Worm (Caenorhabditis elegans): ENCODE results near the gene Y17G9B.8.

The Y17G9B.8 gene

ce11 chrIV:4747553-4747952, 11.1 kb downstream of the Y17G9B.8 start, which contains the start of gene tctn-1 (continued):
- peak; percentile 22 for TF ChIP-seq aha-1 (tag)

- peak; percentile 45 for TF ChIP-seq duxl-1 (tag; optimal IDR thresholded peaks at IDR 0.05; ENCODE audit: poor library complexity)
- TF ChIP-seq ztf-7 (tag; optimal IDR thresholded peaks at IDR 0.05), result peak; percentile 84
- TF ChIP-seq mdl-1 (tag; optimal IDR thresholded peaks at IDR 0.05), result no peak
- TF ChIP-seq nhr-25 (tag; optimal IDR thresholded peaks at IDR 0.05; ENCODE audit: borderline replicate concordance, insufficient read depth), result no peak
- peak; percentile 89 for TF ChIP-seq lin-38 (GFP tag; IDR thresholded peaks at IDR 0.05)
- TF ChIP-seq ceh-82 (tag; optimal IDR thresholded peaks at IDR 0.05), result no peak
- peak; percentile 66 for TF ChIP-seq hmg-1.1 (GFP tag; IDR thresholded peaks at IDR 0.05)
- no peak for TF ChIP-seq pha-4 (GFP tag; IDR thresholded peaks at IDR 0.05)
- peak; percentile 65 for TF ChIP-seq pha-4 (tag; optimal IDR thresholded peaks at IDR 0.05)
- peak; percentile 46 for TF ChIP-seq T20F7.1 (GFP tag; optimal IDR thresholded peaks at IDR 0.05)
- no peak for TF ChIP-seq pqm-1 (tag; optimal IDR thresholded peaks at IDR 0.05)
- TF ChIP-seq daf-12 (tag; optimal IDR thresholded peaks at IDR 0.05), result no peak
- TF ChIP-seq spr-1 (tag; optimal IDR thresholded peaks at IDR 0.05), result peak; percentile 57
- 0 out of 2 replicates have a peak, but pooled peaks have one; percentile 21 for TF ChIP-seq dmd-6 (GFP tag; IDR thresholded peaks at IDR 0.05)
- TF ChIP-seq rbr-2 (tag; optimal IDR thresholded peaks at IDR 0.05), result peak; percentile 55
- peak; percentile 78 for TF ChIP-seq dpl-1 (GFP tag; optimal IDR thresholded peaks at IDR 0.05)
- peak; percentile 72 for TF ChIP-seq mes-2 (tag; optimal IDR thresholded peaks at IDR 0.05; ENCODE audit: poor library complexity, severe bottlenecking)
- peak; percentile 55; the same call in 1 of the 2 replicates for TF ChIP-seq T26A8.4 (GFP tag; IDR thresholded peaks at IDR 0.05)
- TF ChIP-seq nhr-11 (tag; optimal IDR thresholded peaks at IDR 0.05), result peak; percentile 22
- TF ChIP-seq lsy-2 (tag; optimal IDR thresholded peaks at IDR 0.05), result peak; percentile 52 to 96
- peak in 1 of 2 experiments; percentile 22 for TF ChIP-seq daf-16 (GFP tag; optimal IDR thresholded peaks at IDR 0.05)
- peak; percentile 43 for TF ChIP-seq daf-16 (tag; optimal IDR thresholded peaks at IDR 0.05)
- TF ChIP-seq snpc-1.2 (GFP tag; IDR thresholded peaks at IDR 0.05), result peak; percentile 64; the same call in 1 of the 2 replicates
- peak; percentile 59 for TF ChIP-seq hlh-30 (tag; optimal IDR thresholded peaks at IDR 0.05; ENCODE audit: insufficient read depth)
- no peak for TF ChIP-seq lir-3 (tag; optimal IDR thresholded peaks at IDR 0.05)
- peak; percentile 57 for TF ChIP-seq hlh-11 (tag; optimal IDR thresholded peaks at IDR 0.05)
- peak; percentile 79 for TF ChIP-seq dve-1 (tag; optimal IDR thresholded peaks at IDR 0.05; ENCODE audit: insufficient read depth)
- no peak for TF ChIP-seq aly-2 (tag; optimal IDR thresholded peaks at IDR 0.05)
- TF ChIP-seq mep-1 (tag; optimal IDR thresholded peaks at IDR 0.05), result peak; percentile 73
- peak; percentile 30 for TF ChIP-seq nhr-77 (tag; optimal IDR thresholded peaks at IDR 0.05)
- TF ChIP-seq nhr-102 (tag; optimal IDR thresholded peaks at IDR 0.05), result peak; percentile 57
- peak; percentile 45 for TF ChIP-seq F37D6.2 (tag; optimal IDR thresholded peaks at IDR 0.05)
These were observed 13.2 kb downstream of the Y17G9B.8 start, which contains the start of gene timm-17B.1 for ce11 chrIV:4745422-4745821. TSS of gene timm-17B.1 (minus strand) at chrIV:4745492.

- TF ChIP-seq lin-38 (GFP tag; IDR thresholded peaks at IDR 0.05), result peak; percentile 43; the same call in 1 of the 2 replicates
- TF ChIP-seq ZK337.2 (GFP tag; IDR thresholded peaks at IDR 0.05), result no peak
- TF ChIP-seq egl-43 (GFP tag; IDR thresholded peaks at IDR 0.05), result 0 out of 2 replicates have a peak, but pooled peaks have one; percentile 24
These were observed 14.5 kb downstream of the Y17G9B.8 start, which contains the start of gene hoe-1 for ce11 chrIV:4744167-4744566. TSS of gene hoe-1 (minus strand) at chrIV:4744267.

- TF ChIP-seq duxl-1 (tag; optimal IDR thresholded peaks at IDR 0.05; ENCODE audit: poor library complexity), result no peak
- no peak for TF ChIP-seq F37D6.2 (tag; optimal IDR thresholded peaks at IDR 0.05)
- no peak for TF ChIP-seq zip-11 (GFP tag; IDR thresholded peaks at IDR 0.05)
- no peak for TF ChIP-seq madf-5 (GFP tag; IDR thresholded peaks at IDR 0.05)
- TF ChIP-seq sdz-12 (GFP tag; optimal IDR thresholded peaks at IDR 0.05), result no peak
- TF ChIP-seq snpc-4 (tag; optimal IDR thresholded peaks at IDR 0.05), result no peak
- no peak for TF ChIP-seq T20F7.1 (GFP tag; optimal IDR thresholded peaks at IDR 0.05)
- no peak for TF ChIP-seq mdl-1 (tag; optimal IDR thresholded peaks at IDR 0.05)
- no peak for TF ChIP-seq ZK546.5 (tag; optimal IDR thresholded peaks at IDR 0.05)
- TF ChIP-seq nhr-102 (tag; optimal IDR thresholded peaks at IDR 0.05), result no peak
These were observed 16.2 kb downstream of the Y17G9B.8 start for ce11 chrIV:4742480-4742879.

All from whole organism, L4 larva.